Worm (Caenorhabditis elegans) whole organism, L2 larva: ENCODE results near the gene F26D2.14.

Source experiments
- F13H6.1 ChIP-seq: sonication (generic microtip); optimal IDR thresholded peaks from 2 replicates; lab custom pipeline; 2016; ENCODE audit warnings: missing genetic modification characterization, missing compliant biosample characterization
- Y55F3AM.14 ChIP-seq: fragments of 200-800 bp; sonication (Bioruptor generic); optimal IDR thresholded peaks from 2 replicates; lab custom pipeline; 2018; ENCODE audit warnings: mild to moderate bottlenecking, missing genetic modification characterization, missing compliant biosample characterization
- ZK546.5 ChIP-seq: sonication (generic microtip); optimal IDR thresholded peaks from 2 replicates; lab custom pipeline; 2017; ENCODE audit warnings: missing biosample characterization, missing genetic modification characterization
- alr-1 ChIP-seq: fragments of 150-350 bp; optimal IDR thresholded peaks from 2 replicates; lab custom pipeline; 2014; ENCODE audit warnings: missing biosample characterization, missing genetic modification characterization
- ama-1 ChIP-seq: fragments of 150-350 bp; optimal IDR thresholded peaks from 2 replicates; lab custom pipeline; 2018; ENCODE audit warnings: inconsistent platforms
- blmp-1 ChIP-seq: sonication (generic microtip); optimal IDR thresholded peaks from 2 replicates; lab custom pipeline; 2017; ENCODE audit warnings: missing genetic modification characterization, mild to moderate bottlenecking, missing compliant biosample characterization, antibody characterized with exemption, moderate library complexity; ENCODE audit not compliant: insufficient read depth
- ceh-16 ChIP-seq: fragments of 150-350 bp; optimal IDR thresholded peaks from 2 replicates; lab custom pipeline; 2014; ENCODE audit warnings: missing biosample characterization, missing genetic modification characterization
- ceh-82 ChIP-seq: fragments of 150-350 bp; optimal IDR thresholded peaks from 2 replicates; lab custom pipeline; 2014; ENCODE audit warnings: missing biosample characterization, missing genetic modification characterization
- crh-2 ChIP-seq: sonication (generic microtip); optimal IDR thresholded peaks from 2 replicates; lab custom pipeline; 2017; ENCODE audit warnings: missing biosample characterization, missing genetic modification characterization
- egl-27 ChIP-seq: sonication (generic microtip); optimal IDR thresholded peaks from 3 replicates; lab custom pipeline; 2017; ENCODE audit warnings: missing biosample characterization, missing genetic modification reagents, missing genetic modification characterization
- elt-1 ChIP-seq: fragments of 150-350 bp; optimal IDR thresholded peaks from 2 replicates; lab custom pipeline; 2014; ENCODE audit warnings: missing biosample characterization, missing genetic modification characterization
- elt-3 ChIP-seq: sonication (generic microtip); optimal IDR thresholded peaks from 2 replicates; lab custom pipeline; 2017; ENCODE audit warnings: missing biosample characterization, missing genetic modification characterization
- fos-1 ChIP-seq: fragments of 150-350 bp; optimal IDR thresholded peaks from 2 replicates; lab custom pipeline; 2014; ENCODE audit warnings: missing biosample characterization, missing genetic modification characterization
- gmeb-1 ChIP-seq: fragments of 150-350 bp; optimal IDR thresholded peaks from 2 replicates; lab custom pipeline; 2014; ENCODE audit warnings: missing biosample characterization, missing genetic modification characterization
- lin-11 ChIP-seq: fragments of 150-350 bp; sonication (generic microtip); optimal IDR thresholded peaks from 2 replicates; lab custom pipeline; 2014; ENCODE audit warnings: missing biosample characterization, missing genetic modification characterization, inconsistent platforms, mixed read lengths
- lin-13 ChIP-seq: fragments of 150-350 bp; optimal IDR thresholded peaks from 2 replicates; lab custom pipeline; 2014; ENCODE audit warnings: missing biosample characterization, missing genetic modification reagents, missing genetic modification characterization
- lsy-2 ChIP-seq, 2 experiments: fragments of 150-350 bp in 1 of 2; sonication (generic microtip) in 1 of 2; optimal IDR thresholded peaks; 2 replicates each; lab custom pipeline; 2014 to 2017; ENCODE audit warnings: missing biosample characterization in 2 of 2, missing genetic modification characterization in 2 of 2
- mab-5 ChIP-seq: fragments of 150-350 bp; optimal IDR thresholded peaks from 2 replicates; lab custom pipeline; 2014; ENCODE audit warnings: missing biosample characterization, missing genetic modification characterization
- mbf-1 ChIP-seq: sonication (generic microtip); optimal IDR thresholded peaks from 2 replicates; lab custom pipeline; 2017; ENCODE audit warnings: missing biosample characterization, missing genetic modification characterization
- nhr-10 ChIP-seq: sonication (generic microtip); optimal IDR thresholded peaks from 2 replicates; lab custom pipeline; 2017; ENCODE audit warnings: missing biosample characterization, missing genetic modification characterization
- nhr-11 ChIP-seq: fragments of 150-350 bp; optimal IDR thresholded peaks from 2 replicates; lab custom pipeline; 2014; ENCODE audit warnings: missing biosample characterization, missing genetic modification characterization
- nhr-12 ChIP-seq: fragments of 150-350 bp; optimal IDR thresholded peaks from 2 replicates; lab custom pipeline; 2014; ENCODE audit warnings: missing biosample characterization, missing genetic modification characterization
- nhr-21 ChIP-seq: fragments of 150-350 bp; optimal IDR thresholded peaks from 2 replicates; lab custom pipeline; 2014; ENCODE audit warnings: missing biosample characterization, missing genetic modification characterization
- nhr-23 ChIP-seq: fragments of 150-350 bp; optimal IDR thresholded peaks from 2 replicates; lab custom pipeline; 2014; ENCODE audit warnings: missing biosample characterization, missing genetic modification reagents, missing genetic modification characterization
- nhr-237 ChIP-seq: fragments of 150-350 bp; optimal IDR thresholded peaks from 2 replicates; lab custom pipeline; 2014; ENCODE audit warnings: missing biosample characterization, missing genetic modification characterization
- nhr-25 ChIP-seq: fragments of 150-350 bp; sonication (generic microtip); optimal IDR thresholded peaks from 3 replicates; lab custom pipeline; 2014; ENCODE audit warnings: missing biosample characterization, missing genetic modification characterization
- nhr-6 ChIP-seq: fragments of 150-350 bp; optimal IDR thresholded peaks from 2 replicates; lab custom pipeline; 2014; ENCODE audit warnings: missing biosample characterization, missing genetic modification characterization
- peb-1 ChIP-seq: fragments of 150-350 bp; optimal IDR thresholded peaks from 2 replicates; lab custom pipeline; 2014; ENCODE audit warnings: missing biosample characterization, missing genetic modification characterization
- sem-4 ChIP-seq: fragments of 150-350 bp; optimal IDR thresholded peaks from 2 replicates; lab custom pipeline; 2014; ENCODE audit warnings: missing biosample characterization, missing genetic modification reagents, missing genetic modification characterization
- skn-1 ChIP-seq: sonication (generic microtip); optimal IDR thresholded peaks from 2 replicates; lab custom pipeline; 2017; ENCODE audit warnings: missing biosample characterization, missing genetic modification characterization
- sma-3 ChIP-seq: sonication (generic microtip); optimal IDR thresholded peaks from 2 replicates; lab custom pipeline; 2016; ENCODE audit warnings: missing genetic modification reagents, missing genetic modification characterization, missing compliant biosample characterization
- sma-9 ChIP-seq, 2 experiments: fragments of 150-350 bp in 1 of 2; sonication (generic microtip) in 1 of 2; optimal IDR thresholded peaks; 2 replicates each; lab custom pipeline; 2014 to 2016; ENCODE audit warnings: missing genetic modification characterization in 2 of 2, mild to moderate bottlenecking in 1 of 2, missing biosample characterization in 1 of 2, missing compliant biosample characterization in 1 of 2, missing genetic modification reagents in 1 of 2, moderate library complexity in 1 of 2
- snpc-4 ChIP-seq: fragments of 150-350 bp; optimal IDR thresholded peaks from 2 replicates; lab custom pipeline; 2014; ENCODE audit warnings: missing biosample characterization, missing genetic modification characterization
- unc-39 ChIP-seq: fragments of 150-350 bp; optimal IDR thresholded peaks from 2 replicates; lab custom pipeline; 2014; ENCODE audit warnings: missing biosample characterization, missing genetic modification characterization
- unc-55 ChIP-seq: fragments of 150-350 bp; sonication (generic microtip); optimal IDR thresholded peaks from 3 replicates; lab custom pipeline; 2014; ENCODE audit warnings: missing biosample characterization, missing genetic modification reagents, missing genetic modification characterization
- unc-62 ChIP-seq: fragments of 150-350 bp; optimal IDR thresholded peaks from 2 replicates; lab custom pipeline; 2014; ENCODE audit warnings: missing biosample characterization, missing genetic modification reagents, missing genetic modification characterization
- zag-1 ChIP-seq: fragments of 150-350 bp; optimal IDR thresholded peaks from 2 replicates; lab custom pipeline; 2014; ENCODE audit warnings: missing biosample characterization, missing genetic modification characterization
- ztf-11 ChIP-seq: sonication (generic microtip); optimal IDR thresholded peaks from 2 replicates; lab custom pipeline; 2017; ENCODE audit warnings: missing biosample characterization, missing genetic modification characterization

F26D2.14 gene

ce11 chrV:16446191-16446590 lies 10.5 kb downstream of the F26D2.14 start:
- TF ChIP-seq nhr-10 = no peak
- no peak for TF ChIP-seq zag-1
- no peak for TF ChIP-seq sma-9 (GFP tag; optimal IDR thresholded peaks at IDR 0.05; lab: Kevin White, UChicago)
- no peak for TF ChIP-seq sma-9 (tag; optimal IDR thresholded peaks at IDR 0.05; lab: Kevin White, UChicago)
- TF ChIP-seq mbf-1 = no peak
- no peak for TF ChIP-seq egl-27 (tag; lab: Kevin White, UChicago)
- TF ChIP-seq mab-5 (tag; lab: Kevin White, UChicago) = no peak
- TF ChIP-seq ama-1 = no peak
- no peak for TF ChIP-seq ztf-11
- TF ChIP-seq gmeb-1 = no peak
- no peak for TF ChIP-seq fos-1 (tag; lab: Kevin White, UChicago)
- no peak for TF ChIP-seq nhr-23 (tag; lab: Kevin White, UChicago)
- no peak for TF ChIP-seq lsy-2 (tag; optimal IDR thresholded peaks at IDR 0.05; lab: Kevin White, UChicago)
- TF ChIP-seq nhr-11 = no peak
- no peak for TF ChIP-seq nhr-21 (tag; lab: Kevin White, UChicago)

- no peak for TF ChIP-seq lsy-2 (tag; optimal IDR thresholded peaks at IDR 0.05; lab: Kevin White, UChicago)
- no peak for TF ChIP-seq ceh-16
- TF ChIP-seq ztf-11 = no peak
These were observed 12.1 kb downstream of the F26D2.14 start, which contains the start of gene T08G3.13 for ce11 chrV:16447735-16448134. T08G3.13 (plus strand) TSS chrV:16448035.

- no peak for TF ChIP-seq sma-3 (GFP tag; lab: Kevin White, UChicago)
- TF ChIP-seq ceh-82 (tag; lab: Kevin White, UChicago) = no peak
- TF ChIP-seq snpc-4 (tag; lab: Kevin White, UChicago) = no peak
- TF ChIP-seq alr-1 (tag; lab: Kevin White, UChicago) = no peak
- no peak for TF ChIP-seq sma-9 (GFP tag; optimal IDR thresholded peaks at IDR 0.05; lab: Kevin White, UChicago)
- no peak for TF ChIP-seq sma-9 (tag; optimal IDR thresholded peaks at IDR 0.05; lab: Kevin White, UChicago)
- TF ChIP-seq blmp-1 (tag; lab: Kevin White, UChicago) = no peak
- TF ChIP-seq crh-2 (tag; lab: Kevin White, UChicago) = no peak
- no peak for TF ChIP-seq nhr-23 (tag; lab: Kevin White, UChicago)
- TF ChIP-seq peb-1 (tag; lab: Kevin White, UChicago) = no peak
- no peak for TF ChIP-seq ZK546.5 (tag; lab: Kevin White, UChicago)
- no peak for TF ChIP-seq nhr-25 (tag; lab: Kevin White, UChicago)
- no peak for TF ChIP-seq skn-1 (tag; lab: Kevin White, UChicago)
- no peak for TF ChIP-seq elt-3 (tag; lab: Kevin White, UChicago)
- TF ChIP-seq, all 48 proteins: peak for 0
These were observed 19.4 kb downstream of the F26D2.14 start, which contains the start of gene str-14 for ce11 chrV:16455065-16455464. str-14 (minus strand) TSS chrV:16455165.

- TF ChIP-seq nhr-237 (tag; lab: Kevin White, UChicago) = no peak
- no peak for TF ChIP-seq unc-55 (GFP tag; lab: Kevin White, UChicago)
- no peak for TF ChIP-seq nhr-25 (tag; lab: Kevin White, UChicago)
- no peak for TF ChIP-seq ztf-11
These were observed 23.1 kb downstream of the F26D2.14 start, which contains the start of gene str-15 for ce11 chrV:16458714-16459113. str-15 (minus strand) TSS chrV:16458814.

ce11 chrV:16459377-16459776 lies 23.7 kb downstream of the F26D2.14 start:
- TF ChIP-seq nhr-25 (tag; lab: Kevin White, UChicago) (no peak), unc-55 (GFP tag; lab: Kevin White, UChicago) (no peak), nhr-6 (tag; lab: Kevin White, UChicago) (no peak), fos-1 (tag; lab: Kevin White, UChicago) (no peak), ZK546.5 (tag; lab: Kevin White, UChicago) (no peak), zag-1 (no peak), nhr-12 (tag; lab: Kevin White, UChicago) (no peak), unc-39 (tag; lab: Kevin White, UChicago) (no peak), nhr-21 (tag; lab: Kevin White, UChicago) (no peak), skn-1 (tag; lab: Kevin White, UChicago) (no peak), mab-5 (tag; lab: Kevin White, UChicago) (no peak), Y55F3AM.14 (GFP tag; lab: Kevin White, UChicago) (no peak), elt-3 (tag; lab: Kevin White, UChicago) (no peak), elt-1 (tag; lab: Kevin White, UChicago) (no peak), F13H6.1 (no peak), egl-27 (tag; lab: Kevin White, UChicago) (no peak), unc-62 (no peak), lin-13 (no peak), sem-4 (tag; lab: Kevin White, UChicago) (no peak), lin-11 (tag; lab: Kevin White, UChicago) (no peak)
